Worm (Caenorhabditis elegans) whole organism, L3 larva: ENCODE measurements around the gene C17C3.9.

ENCODE experiments used
- ZK546.5 ChIP-seq: sonication (generic microtip); optimal IDR thresholded peaks from 2 replicates; lab custom pipeline; 2017; ENCODE audit warnings: missing biosample characterization, missing genetic modification characterization
- aly-2 ChIP-seq: fragments of 150-350 bp; optimal IDR thresholded peaks from 2 replicates; lab custom pipeline; 2014; ENCODE audit warnings: missing biosample characterization, missing genetic modification characterization
- ceh-16 ChIP-seq: sonication (generic microtip); optimal IDR thresholded peaks from 2 replicates; lab custom pipeline; 2017; ENCODE audit warnings: missing biosample characterization, missing genetic modification characterization
- ceh-28 ChIP-seq: fragments of 150-350 bp; optimal IDR thresholded peaks from 2 replicates; lab custom pipeline; 2014; ENCODE audit warnings: missing biosample characterization, missing genetic modification reagents, missing genetic modification characterization
- ceh-82 ChIP-seq: fragments of 150-350 bp; optimal IDR thresholded peaks from 2 replicates; lab custom pipeline; 2014; ENCODE audit warnings: missing biosample characterization, missing genetic modification characterization
- daf-12 ChIP-seq: fragments of 150-350 bp; optimal IDR thresholded peaks from 2 replicates; lab custom pipeline; 2014; ENCODE audit warnings: missing biosample characterization, missing genetic modification reagents, missing genetic modification characterization
- egl-27 ChIP-seq: sonication (generic microtip); optimal IDR thresholded peaks from 4 replicates; lab custom pipeline; 2017; ENCODE audit warnings: missing biosample characterization, missing genetic modification reagents, missing genetic modification characterization
- egl-5 ChIP-seq: fragments of 150-350 bp; optimal IDR thresholded peaks from 2 replicates; lab custom pipeline; 2017; ENCODE audit warnings: missing biosample characterization, missing genetic modification reagents, missing genetic modification characterization, inconsistent platforms
- elt-2 ChIP-seq: sonication (generic microtip); optimal IDR thresholded peaks from 2 replicates; lab custom pipeline; 2016; ENCODE audit warnings: missing genetic modification reagents, mild to moderate bottlenecking, missing genetic modification characterization, missing compliant biosample characterization
- elt-3 ChIP-seq, 3 experiments: fragments of 150-350 bp in 1 of 3; sonication (generic microtip) in 2 of 3; optimal IDR thresholded peaks; 2 replicates in 2 of 3; 4 replicates in 1 of 3; lab custom pipeline; 2014 to 2017; ENCODE audit warnings: missing biosample characterization in 3 of 3, missing genetic modification characterization in 3 of 3
- eor-1 ChIP-seq, 2 experiments: fragments of 150-350 bp; optimal IDR thresholded peaks; 2 replicates each; lab custom pipeline; 2014 to 2018; ENCODE audit warnings: missing biosample characterization in 2 of 2, missing genetic modification characterization in 2 of 2
- fkh-10 ChIP-seq: sonication (generic microtip); optimal IDR thresholded peaks from 2 replicates; lab custom pipeline; 2017; ENCODE audit warnings: missing biosample characterization, missing genetic modification reagents, missing genetic modification characterization
- fkh-2 ChIP-seq: fragments of 150-350 bp; optimal IDR thresholded peaks from 2 replicates; lab custom pipeline; 2014; ENCODE audit warnings: missing biosample characterization, missing genetic modification reagents, missing genetic modification characterization
- fos-1 ChIP-seq: fragments of 150-350 bp; optimal IDR thresholded peaks from 2 replicates; lab custom pipeline; 2014; ENCODE audit warnings: missing biosample characterization, missing genetic modification characterization
- hmg-11 ChIP-seq: sonication (generic microtip); optimal IDR thresholded peaks from 2 replicates; lab custom pipeline; 2016; ENCODE audit warnings: missing genetic modification characterization, missing compliant biosample characterization
- lin-15B ChIP-seq: fragments of 150-350 bp; optimal IDR thresholded peaks from 2 replicates; lab custom pipeline; 2014; ENCODE audit warnings: missing biosample characterization, missing genetic modification characterization
- lin-39 ChIP-seq: fragments of 150-350 bp; optimal IDR thresholded peaks from 2 replicates; lab custom pipeline; 2018; ENCODE audit warnings: missing biosample characterization, missing genetic modification reagents, missing genetic modification characterization
- lsy-12 ChIP-seq: sonication (generic microtip); optimal IDR thresholded peaks from 2 replicates; lab custom pipeline; 2016; ENCODE audit warnings: mild to moderate bottlenecking, missing genetic modification characterization, missing compliant biosample characterization
- mdl-1 ChIP-seq: fragments of 150-350 bp; optimal IDR thresholded peaks from 2 replicates; lab custom pipeline; 2014; ENCODE audit warnings: missing biosample characterization, missing genetic modification characterization
- mml-1 ChIP-seq: fragments of 150-350 bp; sonication (generic microtip); optimal IDR thresholded peaks from 3 replicates; lab custom pipeline; 2014; ENCODE audit warnings: missing biosample characterization, missing genetic modification characterization
- nhr-12 ChIP-seq: fragments of 150-350 bp; optimal IDR thresholded peaks from 2 replicates; lab custom pipeline; 2014; ENCODE audit warnings: missing biosample characterization, missing genetic modification characterization
- nhr-23 ChIP-seq: fragments of 150-350 bp; optimal IDR thresholded peaks from 2 replicates; lab custom pipeline; 2014; ENCODE audit warnings: missing biosample characterization, missing genetic modification reagents, missing genetic modification characterization
- nhr-237 ChIP-seq: fragments of 150-350 bp; optimal IDR thresholded peaks from 2 replicates; lab custom pipeline; 2014; ENCODE audit warnings: missing biosample characterization, missing genetic modification characterization
- nhr-25 ChIP-seq: sonication (generic microtip); optimal IDR thresholded peaks from 2 replicates; lab custom pipeline; 2017; ENCODE audit warnings: missing biosample characterization, missing genetic modification characterization
- nhr-28 ChIP-seq: fragments of 150-350 bp; optimal IDR thresholded peaks from 2 replicates; lab custom pipeline; 2014; ENCODE audit warnings: missing biosample characterization, missing genetic modification characterization
- nhr-43 ChIP-seq: sonication (generic microtip); optimal IDR thresholded peaks from 2 replicates; lab custom pipeline; 2016; ENCODE audit warnings: mild to moderate bottlenecking, missing genetic modification characterization, missing compliant biosample characterization; ENCODE audit not compliant: poor library complexity, severe bottlenecking
- nhr-67 ChIP-seq: fragments of 150-350 bp; optimal IDR thresholded peaks from 2 replicates; lab custom pipeline; 2014; ENCODE audit warnings: missing biosample characterization, missing genetic modification characterization
- nhr-76 ChIP-seq: fragments of 150-350 bp; sonication (generic microtip); optimal IDR thresholded peaks from 5 replicates; lab custom pipeline; 2014; ENCODE audit warnings: missing biosample characterization, missing genetic modification characterization
- nhr-77 ChIP-seq: fragments of 150-350 bp; optimal IDR thresholded peaks from 2 replicates; lab custom pipeline; 2014; ENCODE audit warnings: missing biosample characterization, missing genetic modification characterization
- pha-4 ChIP-seq: fragments of 150-350 bp; optimal IDR thresholded peaks from 2 replicates; lab custom pipeline; 2014; ENCODE audit warnings: missing biosample characterization, missing genetic modification reagents, missing genetic modification characterization
- pqm-1 ChIP-seq: fragments of 150-350 bp; optimal IDR thresholded peaks from 2 replicates; lab custom pipeline; 2017; ENCODE audit warnings: missing biosample characterization, missing genetic modification characterization, inconsistent platforms
- sea-2 ChIP-seq: fragments of 150-350 bp; sonication (generic microtip); optimal IDR thresholded peaks from 4 replicates; lab custom pipeline; 2014; ENCODE audit warnings: missing biosample characterization, missing genetic modification reagents, missing genetic modification characterization
- unc-39 ChIP-seq: sonication (generic microtip); optimal IDR thresholded peaks from 4 replicates; lab custom pipeline; 2017; ENCODE audit warnings: missing biosample characterization, missing genetic modification characterization
- zag-1 ChIP-seq: fragments of 150-350 bp; optimal IDR thresholded peaks from 2 replicates; lab custom pipeline; 2014; ENCODE audit warnings: missing biosample characterization, missing genetic modification characterization
- ztf-4 ChIP-seq: fragments of 150-350 bp; optimal IDR thresholded peaks from 2 replicates; lab custom pipeline; 2014; ENCODE audit warnings: missing biosample characterization, missing genetic modification characterization

The C17C3.9 gene

ce11 chrII:5554788-5555187 lies 22.7 kb upstream of the C17C3.9 start:
- peak; percentile 33 for TF ChIP-seq elt-2 (tag; lab: Kevin White, UChicago)
- TF ChIP-seq aly-2 (tag; lab: Kevin White, UChicago) = no peak
- no peak for TF ChIP-seq elt-3 (tag; optimal IDR thresholded peaks at IDR 0.05; lab: Kevin White, UChicago)
- TF ChIP-seq pqm-1 = peak; percentile 24
- no peak for TF ChIP-seq zag-1
- TF ChIP-seq ztf-4 = no peak
- TF ChIP-seq egl-27 (tag; lab: Kevin White, UChicago) = no peak
- TF ChIP-seq fos-1 (tag; lab: Kevin White, UChicago) = no peak
- no peak for TF ChIP-seq eor-1 (tag; optimal IDR thresholded peaks at IDR 0.05; lab: Kevin White, UChicago)
- TF ChIP-seq nhr-43 (tag; lab: Kevin White, UChicago) = no peak

- TF ChIP-seq ZK546.5 (tag; lab: Kevin White, UChicago) (no peak), nhr-237 (no peak), nhr-67 (tag; lab: Kevin White, UChicago) (no peak), fkh-10 (GFP tag; lab: Kevin White, UChicago) (no peak), nhr-12 (tag; lab: Kevin White, UChicago) (no peak)
Observed at ce11 chrII:5554317-5554716, 22.2 kb upstream of the C17C3.9 start, which contains the start of gene ins-12. TSS of gene ins-12 (plus strand) at chrII:5554617.

ce11 chrII:5553531-5553930 lies 21.5 kb upstream of the C17C3.9 start:
- TF ChIP-seq ceh-28 (tag; lab: Kevin White, UChicago) (no peak), nhr-25 (tag; lab: Kevin White, UChicago) (no peak), elt-2 (tag; lab: Kevin White, UChicago) (peak; percentile 92), fos-1 (tag; lab: Kevin White, UChicago) (no peak), egl-27 (tag; lab: Kevin White, UChicago) (no peak), elt-3 (tag; optimal IDR thresholded peaks at IDR 0.05; lab: Kevin White, UChicago) (no peak), nhr-67 (tag; lab: Kevin White, UChicago) (no peak), pha-4 (tag; lab: Kevin White, UChicago) (peak; percentile 67), pqm-1 (peak; percentile 95), nhr-28 (no peak)

ce11 chrII:5551517-5551916 lies 19.4 kb upstream of the C17C3.9 start, which contains the start of gene C17C3.5:
TSS of gene C17C3.5 (plus strand) at chrII:5551817.
- no peak for TF ChIP-seq aly-2 (tag; lab: Kevin White, UChicago)
- TF ChIP-seq ceh-28 (tag; lab: Kevin White, UChicago) = no peak
- no peak for TF ChIP-seq nhr-67 (tag; lab: Kevin White, UChicago)
- no peak for TF ChIP-seq mdl-1
- no peak for TF ChIP-seq pqm-1
- no peak for TF ChIP-seq nhr-77 (tag; lab: Kevin White, UChicago)
- no peak for TF ChIP-seq ceh-16 (tag; lab: Kevin White, UChicago)
- TF ChIP-seq mml-1 (tag; lab: Kevin White, UChicago) = no peak
- TF ChIP-seq fkh-10 (GFP tag; lab: Kevin White, UChicago) = no peak
- TF ChIP-seq ceh-82 (tag; lab: Kevin White, UChicago) = no peak
- no peak for TF ChIP-seq lin-15B (tag; lab: Kevin White, UChicago)
- TF ChIP-seq elt-3 (tag; optimal IDR thresholded peaks at IDR 0.05; lab: Kevin White, UChicago) = no peak
- no peak for TF ChIP-seq egl-5 (tag; lab: Kevin White, UChicago)
- TF ChIP-seq, all 47 proteins: peak for 0

ce11 chrII:5549746-5550145 lies 17.7 kb upstream of the C17C3.9 start, which contains the start of gene C17C3.6:
TSS of gene C17C3.6 (plus strand) at chrII:5550046.
- TF ChIP-seq nhr-67 (tag; lab: Kevin White, UChicago) = no peak
- TF ChIP-seq egl-27 (tag; lab: Kevin White, UChicago) = no peak
- TF ChIP-seq lin-39 (tag; lab: Kevin White, UChicago) = no peak
- no peak for TF ChIP-seq fkh-2 (tag; lab: Kevin White, UChicago)
- TF ChIP-seq ceh-28 (tag; lab: Kevin White, UChicago) = no peak
- no peak for TF ChIP-seq nhr-25 (tag; lab: Kevin White, UChicago)
- no peak for TF ChIP-seq nhr-12 (tag; lab: Kevin White, UChicago)
- TF ChIP-seq ceh-16 (tag; lab: Kevin White, UChicago) = no peak
- no peak for TF ChIP-seq nhr-23
- TF ChIP-seq sea-2 (GFP tag; lab: Kevin White, UChicago) = no peak
- TF ChIP-seq egl-5 (tag; lab: Kevin White, UChicago) = no peak
- no peak for TF ChIP-seq lsy-12
- no peak for TF ChIP-seq ceh-82 (tag; lab: Kevin White, UChicago)
- no peak for TF ChIP-seq nhr-76
- no peak for TF ChIP-seq hmg-11
- no peak for TF ChIP-seq fkh-10 (GFP tag; lab: Kevin White, UChicago)
- no peak for TF ChIP-seq nhr-77 (tag; lab: Kevin White, UChicago)
- TF ChIP-seq daf-12 = no peak
- TF ChIP-seq unc-39 (tag; lab: Kevin White, UChicago) = no peak
